Worm (Caenorhabditis elegans) whole organism, L2 larva: Measurements from ENCODE around the gene grl-14.

Experiments
- F13H6.1 ChIP-seq: sonication (generic microtip); optimal IDR thresholded peaks from 2 replicates; lab custom pipeline; 2016; ENCODE audit warnings: missing genetic modification characterization, missing compliant biosample characterization
- R02D3.7 ChIP-seq: fragments of 150-350 bp; optimal IDR thresholded peaks from 2 replicates; lab custom pipeline; 2014; ENCODE audit warnings: missing biosample characterization, missing genetic modification characterization
- Y55F3AM.14 ChIP-seq: fragments of 200-800 bp; sonication (Bioruptor generic); optimal IDR thresholded peaks from 2 replicates; lab custom pipeline; 2018; ENCODE audit warnings: mild to moderate bottlenecking, missing genetic modification characterization, missing compliant biosample characterization
- alr-1 ChIP-seq: fragments of 150-350 bp; optimal IDR thresholded peaks from 2 replicates; lab custom pipeline; 2014; ENCODE audit warnings: missing biosample characterization, missing genetic modification characterization
- aly-2 ChIP-seq: fragments of 150-350 bp; optimal IDR thresholded peaks from 2 replicates; lab custom pipeline; 2014; ENCODE audit warnings: missing biosample characterization, missing genetic modification characterization
- ama-1 ChIP-seq: fragments of 150-350 bp; optimal IDR thresholded peaks from 2 replicates; lab custom pipeline; 2018; ENCODE audit warnings: inconsistent platforms
- blmp-1 ChIP-seq: sonication (generic microtip); optimal IDR thresholded peaks from 2 replicates; lab custom pipeline; 2017; ENCODE audit warnings: missing genetic modification characterization, mild to moderate bottlenecking, missing compliant biosample characterization, antibody characterized with exemption, moderate library complexity; ENCODE audit not compliant: insufficient read depth
- ceh-16 ChIP-seq: fragments of 150-350 bp; optimal IDR thresholded peaks from 2 replicates; lab custom pipeline; 2014; ENCODE audit warnings: missing biosample characterization, missing genetic modification characterization
- ceh-82 ChIP-seq: fragments of 150-350 bp; optimal IDR thresholded peaks from 2 replicates; lab custom pipeline; 2014; ENCODE audit warnings: missing biosample characterization, missing genetic modification characterization
- egl-27 ChIP-seq: sonication (generic microtip); optimal IDR thresholded peaks from 3 replicates; lab custom pipeline; 2017; ENCODE audit warnings: missing biosample characterization, missing genetic modification reagents, missing genetic modification characterization
- elt-1 ChIP-seq: fragments of 150-350 bp; optimal IDR thresholded peaks from 2 replicates; lab custom pipeline; 2014; ENCODE audit warnings: missing biosample characterization, missing genetic modification characterization
- elt-3 ChIP-seq: sonication (generic microtip); optimal IDR thresholded peaks from 2 replicates; lab custom pipeline; 2017; ENCODE audit warnings: missing biosample characterization, missing genetic modification characterization
- fos-1 ChIP-seq: fragments of 150-350 bp; optimal IDR thresholded peaks from 2 replicates; lab custom pipeline; 2014; ENCODE audit warnings: missing biosample characterization, missing genetic modification characterization
- lin-11 ChIP-seq: fragments of 150-350 bp; sonication (generic microtip); optimal IDR thresholded peaks from 2 replicates; lab custom pipeline; 2014; ENCODE audit warnings: missing biosample characterization, missing genetic modification characterization, inconsistent platforms, mixed read lengths
- lin-13 ChIP-seq: fragments of 150-350 bp; optimal IDR thresholded peaks from 2 replicates; lab custom pipeline; 2014; ENCODE audit warnings: missing biosample characterization, missing genetic modification reagents, missing genetic modification characterization
- lin-39 ChIP-seq: fragments of 150-350 bp; optimal IDR thresholded peaks from 2 replicates; lab custom pipeline; 2014; ENCODE audit warnings: missing biosample characterization, missing genetic modification reagents, missing genetic modification characterization
- lsy-2 ChIP-seq, 2 experiments: fragments of 150-350 bp in 1 of 2; sonication (generic microtip) in 1 of 2; optimal IDR thresholded peaks; 2 replicates each; lab custom pipeline; 2014 to 2017; ENCODE audit warnings: missing biosample characterization in 2 of 2, missing genetic modification characterization in 2 of 2
- mab-5 ChIP-seq: fragments of 150-350 bp; optimal IDR thresholded peaks from 2 replicates; lab custom pipeline; 2014; ENCODE audit warnings: missing biosample characterization, missing genetic modification characterization
- mbf-1 ChIP-seq: sonication (generic microtip); optimal IDR thresholded peaks from 2 replicates; lab custom pipeline; 2017; ENCODE audit warnings: missing biosample characterization, missing genetic modification characterization
- mdl-1 ChIP-seq, 2 experiments: fragments of 150-350 bp in 1 of 2; sonication (generic microtip) in 1 of 2; optimal IDR thresholded peaks; 2 replicates each; lab custom pipeline; 2017; ENCODE audit warnings: missing biosample characterization in 2 of 2, missing genetic modification characterization in 2 of 2
- nhr-12 ChIP-seq: fragments of 150-350 bp; optimal IDR thresholded peaks from 2 replicates; lab custom pipeline; 2014; ENCODE audit warnings: missing biosample characterization, missing genetic modification characterization
- nhr-21 ChIP-seq: fragments of 150-350 bp; optimal IDR thresholded peaks from 2 replicates; lab custom pipeline; 2014; ENCODE audit warnings: missing biosample characterization, missing genetic modification characterization
- nhr-23 ChIP-seq: fragments of 150-350 bp; optimal IDR thresholded peaks from 2 replicates; lab custom pipeline; 2014; ENCODE audit warnings: missing biosample characterization, missing genetic modification reagents, missing genetic modification characterization
- nhr-237 ChIP-seq: fragments of 150-350 bp; optimal IDR thresholded peaks from 2 replicates; lab custom pipeline; 2014; ENCODE audit warnings: missing biosample characterization, missing genetic modification characterization
- nhr-25 ChIP-seq: fragments of 150-350 bp; sonication (generic microtip); optimal IDR thresholded peaks from 3 replicates; lab custom pipeline; 2014; ENCODE audit warnings: missing biosample characterization, missing genetic modification characterization
- nhr-6 ChIP-seq: fragments of 150-350 bp; optimal IDR thresholded peaks from 2 replicates; lab custom pipeline; 2014; ENCODE audit warnings: missing biosample characterization, missing genetic modification characterization
- nhr-77 ChIP-seq: fragments of 150-350 bp; optimal IDR thresholded peaks from 2 replicates; lab custom pipeline; 2014; ENCODE audit warnings: missing biosample characterization, missing genetic modification characterization
- sma-3 ChIP-seq: sonication (generic microtip); optimal IDR thresholded peaks from 2 replicates; lab custom pipeline; 2016; ENCODE audit warnings: missing genetic modification reagents, missing genetic modification characterization, missing compliant biosample characterization
- snpc-4 ChIP-seq: fragments of 150-350 bp; optimal IDR thresholded peaks from 2 replicates; lab custom pipeline; 2014; ENCODE audit warnings: missing biosample characterization, missing genetic modification characterization
- unc-39 ChIP-seq: fragments of 150-350 bp; optimal IDR thresholded peaks from 2 replicates; lab custom pipeline; 2014; ENCODE audit warnings: missing biosample characterization, missing genetic modification characterization
- unc-55 ChIP-seq: fragments of 150-350 bp; sonication (generic microtip); optimal IDR thresholded peaks from 3 replicates; lab custom pipeline; 2014; ENCODE audit warnings: missing biosample characterization, missing genetic modification reagents, missing genetic modification characterization
- unc-62 ChIP-seq: fragments of 150-350 bp; optimal IDR thresholded peaks from 2 replicates; lab custom pipeline; 2014; ENCODE audit warnings: missing biosample characterization, missing genetic modification reagents, missing genetic modification characterization
- ztf-1 ChIP-seq: fragments of 200-800 bp; sonication (Bioruptor generic); conservative IDR thresholded peaks from 2 replicates; pipeline ENCODE4 v1.3.6; 2022; ENCODE audit warnings: missing genetic modification characterization, missing compliant biosample characterization
- ztf-11 ChIP-seq: sonication (generic microtip); optimal IDR thresholded peaks from 2 replicates; lab custom pipeline; 2017; ENCODE audit warnings: missing biosample characterization, missing genetic modification characterization
- ztf-4 ChIP-seq: fragments of 150-350 bp; optimal IDR thresholded peaks from 2 replicates; lab custom pipeline; 2014; ENCODE audit warnings: missing biosample characterization, missing genetic modification characterization

grl-14 gene

ce11 chrV:20793761-20794160, 31.6 kb upstream of the grl-14 start (continued):
- TF ChIP-seq nhr-237 (tag; lab: Kevin White, UChicago) = no peak
- no peak for TF ChIP-seq sma-3
- TF ChIP-seq alr-1 (tag; lab: Kevin White, UChicago) = no peak
- TF ChIP-seq nhr-21 = no peak
- no peak for TF ChIP-seq unc-62 (GFP tag; lab: Kevin White, UChicago)
- TF ChIP-seq lin-11 (tag; lab: Kevin White, UChicago) = no peak
- no peak for TF ChIP-seq mbf-1 (tag; lab: Kevin White, UChicago)
- TF ChIP-seq Y55F3AM.14 (GFP tag; lab: Kevin White, UChicago) = no peak
- TF ChIP-seq F13H6.1 (tag; lab: Kevin White, UChicago) = peak; percentile 55
- TF ChIP-seq, all 48 proteins: peak for 6

ce11 chrV:20797918-20798317, 27.4 kb upstream of the grl-14 start, which contains the start of gene sdf-9:
Gene sdf-9 (plus strand): TSS chrV:20798218.
- TF ChIP-seq lin-39 (tag; lab: Kevin White, UChicago) = no peak
- no peak for TF ChIP-seq lsy-2 (tag; optimal IDR thresholded peaks at IDR 0.05; lab: Kevin White, UChicago)
- no peak for TF ChIP-seq nhr-12
- no peak for TF ChIP-seq unc-39
- TF ChIP-seq lin-13 (GFP tag; lab: Kevin White, UChicago) = no peak
- TF ChIP-seq R02D3.7 (tag; lab: Kevin White, UChicago) = no peak
- TF ChIP-seq, all 48 proteins: peak for 0

ce11 chrV:20802906-20803305, 22.5 kb upstream of the grl-14 start, which contains the start of gene Y44A6D.5:
Gene Y44A6D.5 (minus strand): TSS chrV:20803006.
- TF ChIP-seq nhr-77 (tag; lab: Kevin White, UChicago) (no peak), nhr-23 (tag; lab: Kevin White, UChicago) (no peak), unc-39 (no peak), nhr-25 (tag; lab: Kevin White, UChicago) (no peak), egl-27 (tag; lab: Kevin White, UChicago) (no peak), ceh-82 (tag; lab: Kevin White, UChicago) (no peak), nhr-237 (tag; lab: Kevin White, UChicago) (no peak), snpc-4 (tag; lab: Kevin White, UChicago) (no peak), ztf-1 (GFP tag; lab: Robert Waterston, UW) (no peak), ztf-11 (no peak), lin-11 (tag; lab: Kevin White, UChicago) (no peak), ztf-4 (no peak)
- TF ChIP-seq, all 48 proteins: peak for 0

ce11 chrV:20803464-20803863, 21.9 kb upstream of the grl-14 start:
- TF ChIP-seq snpc-4 (tag; lab: Kevin White, UChicago) = peak; percentile 90
- TF ChIP-seq, all 48 proteins: peak for 1; not testable (repeated sequence) for 47

- TF ChIP-seq mab-5 (tag; lab: Kevin White, UChicago) (no peak), mbf-1 (tag; lab: Kevin White, UChicago) (no peak), mdl-1 (tag; optimal IDR thresholded peaks at IDR 0.05; lab: Kevin White, UChicago) (no peak), unc-62 (GFP tag; lab: Kevin White, UChicago) (no peak), aly-2 (tag; lab: Kevin White, UChicago) (no peak), alr-1 (tag; lab: Kevin White, UChicago) (no peak), blmp-1 (no peak), fos-1 (tag; lab: Kevin White, UChicago) (no peak), R02D3.7 (tag; lab: Kevin White, UChicago) (no peak), elt-1 (tag; lab: Kevin White, UChicago) (no peak), unc-55 (GFP tag; lab: Kevin White, UChicago) (no peak), ztf-1 (GFP tag; lab: Robert Waterston, UW) (no peak), ama-1 (lab: Kevin White, UChicago) (no peak), ceh-82 (tag; lab: Kevin White, UChicago) (no peak), nhr-6 (no peak), elt-3 (no peak), ceh-16 (no peak), unc-39 (no peak)
Measured at ce11 chrV:20807038-20807437, 18.3 kb upstream of the grl-14 start, which contains the start of gene Y44A6D.6. Gene Y44A6D.6 (plus strand): TSS chrV:20807338.
